Worm (Caenorhabditis elegans): ENCODE results near the gene mam-3.

ce11 chrIV:13465797-13466196 lies 20.6 kb upstream of the mam-3 start, which contains the start of gene fezf-1:
- no peak for TF ChIP-seq ztf-6 (GFP tag; IDR thresholded peaks at IDR 0.05)
- TF ChIP-seq T26A5.8 (tag; optimal IDR thresholded peaks at IDR 0.05): no peak
- TF ChIP-seq efl-1 (GFP tag; optimal IDR thresholded peaks at IDR 0.05): no peak
- TF ChIP-seq attf-3 (GFP tag; conservative IDR thresholded peaks at IDR 0.05): no peak
- TF ChIP-seq aptf-2 (GFP tag; conservative IDR thresholded peaks at IDR 0.05): no peak
- TF ChIP-seq tbx-9 (tag; optimal IDR thresholded peaks at IDR 0.05; ENCODE audit: borderline replicate concordance): no peak
- no peak for TF ChIP-seq snpc-3.4 (tag; optimal IDR thresholded peaks at IDR 0.05)
- no peak for TF ChIP-seq sea-2 (GFP tag; IDR thresholded peaks at IDR 0.05)

All from whole organism, young adult.